Fruit fly (Drosophila melanogaster): ENCODE measurements around the gene CG33928.
A peak's percentile ranks its signal among the peaks of the same experiment; 100 is the strongest.

Gene CG33928

DNA sequence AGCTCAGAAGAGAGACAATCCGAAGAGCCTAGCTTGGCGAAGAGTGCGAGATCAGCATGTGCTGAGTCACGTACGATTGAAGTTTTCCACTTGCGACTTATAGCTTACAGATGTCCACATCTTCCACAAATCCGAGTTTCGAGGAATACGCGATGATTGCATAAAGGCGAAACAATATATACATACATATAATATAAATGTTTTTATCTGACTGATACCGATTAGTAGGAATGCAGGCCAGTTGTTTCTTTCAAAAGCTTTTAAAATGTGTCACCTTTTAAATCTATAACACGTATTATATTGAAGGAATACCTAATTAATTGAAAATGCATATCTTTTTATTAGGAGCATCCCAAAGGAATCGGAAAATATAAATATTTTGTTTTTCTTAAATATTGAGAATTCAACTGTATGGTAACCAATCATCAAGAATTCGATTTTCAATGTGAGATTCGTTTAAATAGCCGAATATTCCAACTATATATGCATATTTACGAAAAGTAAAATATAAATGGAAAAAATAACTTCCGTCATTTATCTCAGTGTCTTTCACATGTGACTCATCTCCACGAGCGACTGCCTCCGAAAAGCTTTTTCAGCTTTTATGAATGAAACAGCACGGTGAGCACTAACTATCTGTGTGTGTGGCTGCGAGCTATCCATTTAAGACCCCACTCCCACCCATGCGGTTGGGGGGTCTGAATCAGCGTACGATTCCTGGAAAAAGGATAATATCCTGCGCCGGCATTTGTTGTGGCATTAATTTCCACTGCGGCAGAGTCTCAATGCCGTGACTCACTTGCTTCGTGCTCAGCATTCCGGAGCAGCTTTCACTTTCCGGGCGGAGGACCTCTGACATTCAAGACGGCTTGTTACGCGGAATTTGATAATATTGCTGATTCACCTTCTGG, 14.4 kb upstream of the CG33928 start (continued):
- TF ChIP-seq CG10274 (GFP tag; optimal IDR thresholded peaks at IDR 0.05): no peak
- TF ChIP-seq Hr51 (GFP tag; optimal IDR thresholded peaks at IDR 0.05): peak; percentile 6 to 84
- TF ChIP-seq chif (GFP tag; optimal IDR thresholded peaks at IDR 0.05): no peak
- TF ChIP-seq CG13775 (GFP tag; optimal IDR thresholded peaks at IDR 0.05): no peak
- peak; percentile 65; the same call in 1 of the 2 replicates for TF ChIP-seq Ptx1 (GFP tag; IDR thresholded peaks at IDR 0.05)
- 0 out of 2 replicates have a peak, but pooled peaks have one; percentile 5 for TF ChIP-seq esg (GFP tag; conservative IDR thresholded peaks at IDR 0.05)
- peak; percentile 54 for TF ChIP-seq CG12769 (tag; optimal IDR thresholded peaks at IDR 0.05)
- TF ChIP-seq CG7372 (GFP tag; IDR thresholded peaks at IDR 0.05): no peak
- no peak for TF ChIP-seq Bgb (GFP tag; IDR thresholded peaks at IDR 0.05; ENCODE audit: partially characterized antibody)
- no peak for TF ChIP-seq dan (GFP tag; IDR thresholded peaks at IDR 0.05)
- peak; percentile 26 for TF ChIP-seq Myb (GFP tag; optimal IDR thresholded peaks at IDR 0.05)
- TF ChIP-seq unpg (GFP tag; optimal IDR thresholded peaks at IDR 0.05): peak; percentile 76
- TF ChIP-seq NC2β (GFP tag; optimal IDR thresholded peaks at IDR 0.05): no peak
- TF ChIP-seq jigr1 (GFP tag; IDR thresholded peaks at IDR 0.05): no peak
- no peak for TF ChIP-seq Neu2 (GFP tag; optimal IDR thresholded peaks at IDR 0.05; ENCODE audit: borderline replicate concordance)
- TF ChIP-seq CkIIα-i1 (GFP tag; IDR thresholded peaks at IDR 0.05): no peak
- no peak for TF ChIP-seq ab (GFP tag; optimal IDR thresholded peaks at IDR 0.05)
- peak; percentile 56 for TF ChIP-seq Bteb2 (GFP tag; optimal IDR thresholded peaks at IDR 0.05)
- TF ChIP-seq Dref (GFP tag; IDR thresholded peaks at IDR 0.05): no peak
- TF ChIP-seq gce (GFP tag; IDR thresholded peaks at IDR 0.05): peak; percentile 32; the same call in 1 of the 3 replicates
- no peak for TF ChIP-seq Gug (GFP tag; IDR thresholded peaks at IDR 0.05)
- TF ChIP-seq corto (GFP tag; optimal IDR thresholded peaks at IDR 0.05): no peak
- no peak for TF ChIP-seq CG30020 (tag; optimal IDR thresholded peaks at IDR 0.05)
- no peak for TF ChIP-seq CG31388 (GFP tag; optimal IDR thresholded peaks at IDR 0.05)
- TF ChIP-seq Aef1 (GFP tag; IDR thresholded peaks at IDR 0.05): no peak
- peak; percentile 47 for TF ChIP-seq CG13296 (GFP tag; optimal IDR thresholded peaks at IDR 0.05)
- no peak; the same call in 2 of the 3 replicates for TF ChIP-seq CG34224 (GFP tag; IDR thresholded peaks at IDR 0.05; ENCODE audit: partially characterized antibody)
- TF ChIP-seq oc (tag; optimal IDR thresholded peaks at IDR 0.05): peak; percentile 37
- no peak for TF ChIP-seq pb (GFP tag; optimal IDR thresholded peaks at IDR 0.05)
- no peak for TF ChIP-seq hb (GFP tag; IDR thresholded peaks at IDR 0.05; ENCODE audit: partially characterized antibody)
- peak; percentile 62 for TF ChIP-seq CG17359 (tag; optimal IDR thresholded peaks at IDR 0.05)
- TF ChIP-seq C15 (GFP tag; IDR thresholded peaks at IDR 0.05): no peak
- TF ChIP-seq kah (GFP tag; optimal IDR thresholded peaks at IDR 0.05): no peak
- peak; percentile 46 for TF ChIP-seq CG18476 (GFP tag; optimal IDR thresholded peaks at IDR 0.05)
- no peak for TF ChIP-seq chn (GFP tag; optimal IDR thresholded peaks at IDR 0.05)
- TF ChIP-seq CoRest (tag; optimal IDR thresholded peaks at IDR 0.05): peak; percentile 77
- TF ChIP-seq CG17186 (GFP tag; optimal IDR thresholded peaks at IDR 0.05): no peak
- no peak for TF ChIP-seq zfh1 (GFP tag; IDR thresholded peaks at IDR 0.05)
- no peak for TF ChIP-seq cg (GFP tag; optimal IDR thresholded peaks at IDR 0.05)
- TF ChIP-seq CG11456 (GFP tag; IDR thresholded peaks at IDR 0.05): peak; percentile 67; the same call in 2 of the 3 replicates
- peak; percentile 29 for TF ChIP-seq CG6765 (GFP tag; optimal IDR thresholded peaks at IDR 0.05)
- no peak for TF ChIP-seq nmo (GFP tag; optimal IDR thresholded peaks at IDR 0.05)
- TF ChIP-seq CG8290 (GFP tag; optimal IDR thresholded peaks at IDR 0.05): no peak
- peak in 1 of 2 experiments; percentile 47 for TF ChIP-seq CG8290 (tag; optimal IDR thresholded peaks at IDR 0.05)
- TF ChIP-seq Hr39 (optimal IDR thresholded peaks at IDR 0.05): no peak
- no peak for TF ChIP-seq Bdp1 (GFP tag; optimal IDR thresholded peaks at IDR 0.05)
- no peak for TF ChIP-seq ato (GFP tag; IDR thresholded peaks at IDR 0.05; ENCODE audit: partially characterized antibody)
- TF ChIP-seq ssp (GFP tag; IDR thresholded peaks at IDR 0.05): no peak
- peak; percentile 72 for TF ChIP-seq CG18599 (GFP tag; optimal IDR thresholded peaks at IDR 0.05)
